Fruit fly (Drosophila melanogaster) whole organism, embryonic: ENCODE data around the gene eIF4A.

Experiments
- CG17328 ChIP-seq: fragments of 200-800 bp; sonication (Bioruptor generic); IDR thresholded peaks from 2 replicates; pipeline ENCODE4 v1.3.6; 2022; ENCODE audit warnings: missing biosample characterization, missing genetic modification characterization
- CG18262 ChIP-seq: fragments of 200-800 bp; optimal IDR thresholded peaks from 3 replicates; lab custom pipeline; 2019; ENCODE audit warnings: missing biosample characterization, mild to moderate bottlenecking, missing genetic modification characterization, moderate library complexity
- Fer1 ChIP-seq: fragments of 200-800 bp; sonication (Bioruptor generic); optimal IDR thresholded peaks from 2 replicates; lab custom pipeline; 2017; ENCODE audit warnings: missing biosample characterization, mild to moderate bottlenecking, missing genetic modification characterization
- Tbp ChIP-seq: fragments of >200 bp; optimal IDR thresholded peaks from 2 replicates; lab custom pipeline; 2018; ENCODE audit warnings: missing biosample characterization, missing genetic modification characterization
- ac ChIP-seq: fragments of 200-800 bp; sonication (Bioruptor generic); optimal IDR thresholded peaks from 3 replicates; lab custom pipeline; 2017; ENCODE audit warnings: missing biosample characterization, mild to moderate bottlenecking, missing genetic modification characterization
- gem ChIP-seq: fragments of 200-800 bp; sonication (Bioruptor generic); optimal IDR thresholded peaks from 2 replicates; lab custom pipeline; 2019; ENCODE audit warnings: missing biosample characterization, mild to moderate bottlenecking, missing genetic modification characterization, moderate library complexity
- ssp ChIP-seq: fragments of 200-800 bp; sonication (Bioruptor generic); IDR thresholded peaks from 2 replicates; pipeline ENCODE4 v1.3.6; 2022; ENCODE audit warnings: missing biosample characterization, missing genetic modification characterization

DNA sequence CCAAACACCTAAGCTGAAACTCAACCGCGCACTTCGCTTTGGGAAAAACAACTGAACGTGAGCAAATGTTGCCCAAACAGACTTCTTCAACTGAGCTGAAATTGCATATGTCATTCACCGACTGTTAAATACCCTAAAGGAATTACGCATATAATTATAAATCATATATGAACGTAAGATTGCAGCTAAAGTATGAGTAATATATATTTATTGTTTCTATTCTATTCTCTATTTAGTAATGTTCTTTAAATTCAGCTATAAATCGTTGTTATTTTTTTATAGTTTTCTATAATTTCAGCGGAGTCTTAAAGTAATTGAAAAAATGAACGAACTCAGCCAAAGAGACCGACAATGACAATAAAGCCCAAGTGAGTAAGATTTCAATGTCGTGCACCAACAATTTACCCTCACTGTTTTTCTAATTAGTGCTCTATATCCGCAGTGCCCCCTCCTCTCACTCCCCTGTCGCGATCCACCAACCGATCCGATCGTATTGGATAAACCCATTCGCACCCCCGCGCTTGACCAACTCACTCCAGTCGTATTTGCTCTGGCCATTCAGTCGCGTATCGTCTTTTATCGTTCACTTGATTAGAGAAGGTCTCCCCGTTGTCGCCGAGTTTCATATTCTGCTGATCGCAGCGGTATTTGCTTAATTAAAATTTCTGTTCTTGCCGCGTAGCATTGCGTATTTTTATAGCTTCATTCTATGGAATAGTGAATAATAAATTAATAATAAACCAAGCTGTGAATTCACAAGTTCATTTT lies 30.9 kb downstream of the eIF4A start, which contains the start of gene CG9098:
- no peak for TF ChIP-seq Fer1 (GFP tag; lab: Kevin White, UChicago)
- TF ChIP-seq ac (GFP tag; lab: Kevin White, UChicago) = no peak
- TF ChIP-seq CG18262 = no peak
- TF ChIP-seq CG17328 = no peak
- no peak for TF ChIP-seq ssp (GFP tag; lab: Robert Waterston, UW)
- no peak for TF ChIP-seq gem (tag; lab: Kevin White, UChicago)
- TF ChIP-seq Tbp (GFP tag; lab: Kevin White, UChicago) = no peak
